Worm (Caenorhabditis elegans) whole organism, midembryonic: ENCODE results near the gene H06I04.3.

Experiments used
- T22C8.4 ChIP-seq: fragments of 200-800 bp; sonication (Bioruptor generic); IDR thresholded peaks from 2 replicates; pipeline ENCODE4 v1.3.6; 2022; ENCODE audit warnings: missing genetic modification characterization, missing compliant biosample characterization
- cog-1 ChIP-seq: sonication (generic microtip); optimal IDR thresholded peaks from 2 replicates; lab custom pipeline; 2016; ENCODE audit warnings: missing genetic modification characterization, missing compliant biosample characterization
- flt-1 ChIP-seq: fragments of 200-800 bp; sonication (Bioruptor generic); IDR thresholded peaks from 2 replicates; pipeline ENCODE4 v1.3.6; 2022; ENCODE audit warnings: missing genetic modification characterization, missing compliant biosample characterization
- klf-2 ChIP-seq: fragments of 200-800 bp; sonication (Bioruptor generic); conservative IDR thresholded peaks from 2 replicates; pipeline ENCODE4 v1.3.6; 2022; ENCODE audit warnings: missing genetic modification reagents, missing genetic modification characterization, missing compliant biosample characterization
- med-1 ChIP-seq: sonication (generic microtip); optimal IDR thresholded peaks from 2 replicates; lab custom pipeline; 2017; ENCODE audit warnings: missing genetic modification characterization, mild to moderate bottlenecking, missing compliant biosample characterization, antibody characterized with exemption, missing genetic modification reagents; ENCODE audit not compliant: insufficient read depth
- ref-1 ChIP-seq: fragments of 200-800 bp; sonication (Bioruptor generic); conservative IDR thresholded peaks from 2 replicates; pipeline ENCODE4 v1.3.6; 2022; ENCODE audit warnings: missing genetic modification reagents, missing genetic modification characterization, missing compliant biosample characterization
- tab-1 ChIP-seq: fragments of 200-800 bp; sonication (Bioruptor generic); IDR thresholded peaks from 2 replicates; pipeline ENCODE4 v1.3.6; 2022; ENCODE audit warnings: missing genetic modification characterization, missing compliant biosample characterization
- ztf-23 ChIP-seq: fragments of 200-800 bp; sonication (Bioruptor generic); IDR thresholded peaks from 2 replicates; pipeline ENCODE4 v1.3.6; 2022; ENCODE audit warnings: missing genetic modification reagents, missing genetic modification characterization, missing compliant biosample characterization
- ztf-29 ChIP-seq: fragments of 200-800 bp; sonication (Bioruptor generic); IDR thresholded peaks from 2 replicates; pipeline ENCODE4 v1.3.6; 2022; ENCODE audit warnings: missing genetic modification reagents, missing genetic modification characterization, missing compliant biosample characterization

DNA sequence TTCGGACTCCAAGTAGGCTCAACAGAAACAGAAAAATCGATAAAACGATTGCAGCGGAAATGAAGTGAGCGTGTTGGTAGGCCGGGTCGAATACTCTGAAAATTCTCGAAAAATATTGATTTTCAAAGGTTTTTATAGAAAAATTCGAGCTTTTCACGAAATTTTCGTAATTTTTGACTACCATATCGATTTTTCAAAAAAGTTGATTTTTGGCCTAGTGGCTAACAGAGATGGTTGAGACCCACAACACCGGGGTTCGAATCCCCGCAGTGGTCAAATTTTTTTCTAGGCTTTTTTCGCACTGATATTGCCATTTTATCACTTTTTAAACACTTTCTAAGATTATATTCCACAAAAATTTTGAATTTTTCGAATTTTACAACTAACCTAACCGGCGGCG, 38.5 kb downstream of the H06I04.3 start:
- TF ChIP-seq tab-1 (GFP tag; lab: Robert Waterston, UW) (no peak), klf-2 (GFP tag; lab: Robert Waterston, UW) (no peak), med-1 (no peak), flt-1 (GFP tag; lab: Robert Waterston, UW) (no peak), ref-1 (GFP tag; lab: Robert Waterston, UW) (no peak), ztf-29 (GFP tag; lab: Robert Waterston, UW) (no peak), cog-1 (no peak), T22C8.4 (GFP tag; lab: Robert Waterston, UW) (no peak), ztf-23 (GFP tag; lab: Robert Waterston, UW) (no peak)
